Worm (Caenorhabditis elegans): ENCODE data around the gene B0244.17.

B0244.17 gene

ce11 chrIII:5757492-5758045, 24.5 kb downstream of the B0244.17 start:
- TF ChIP-seq nhr-84 (tag; optimal IDR thresholded peaks at IDR 0.05) (no peak), nhr-77 (tag; optimal IDR thresholded peaks at IDR 0.05) (no peak), lin-14 (GFP tag; optimal IDR thresholded peaks at IDR 0.05) (peak; percentile 69), hpl-2 (GFP tag; optimal IDR thresholded peaks at IDR 0.05) (no peak), efl-1 (optimal IDR thresholded peaks at IDR 0.05) (no peak), efl-1 (GFP tag; optimal IDR thresholded peaks at IDR 0.05 in 1 of 2) (no peak), lsy-2 (tag; optimal IDR thresholded peaks at IDR 0.05) (peak in 1 of 2 experiments; percentile 21), fkh-4 (tag; optimal IDR thresholded peaks at IDR 0.05; ENCODE audit: borderline replicate concordance) (no peak), aha-1 (tag; optimal IDR thresholded peaks at IDR 0.05) (no peak), xbp-1 (tag; optimal IDR thresholded peaks at IDR 0.05) (no peak), ceh-8 (GFP tag; optimal IDR thresholded peaks at IDR 0.05) (no peak), sox-4 (tag; optimal IDR thresholded peaks at IDR 0.05) (peak; percentile 6), fkh-10 (GFP tag; optimal IDR thresholded peaks at IDR 0.05) (peak; percentile 49), blmp-1 (tag; optimal IDR thresholded peaks at IDR 0.05) (no peak), unc-86 (tag; optimal IDR thresholded peaks at IDR 0.05) (peak; percentile 74), fkh-8 (tag; optimal IDR thresholded peaks at IDR 0.05) (peak; percentile 66), nhr-47 (tag; optimal IDR thresholded peaks at IDR 0.05) (peak; percentile 2), nhr-71 (tag; optimal IDR thresholded peaks at IDR 0.05) (peak; percentile 45), dsc-1 (tag; optimal IDR thresholded peaks at IDR 0.05) (no peak), C04F5.9 (tag; optimal IDR thresholded peaks at IDR 0.05) (no peak), elt-2 (tag; optimal IDR thresholded peaks at IDR 0.05) (no peak), pag-3 (tag; optimal IDR thresholded peaks at IDR 0.05; ENCODE audit: borderline replicate concordance, insufficient read depth) (no peak), aly-2 (tag; optimal IDR thresholded peaks at IDR 0.05) (no peak), mef-2 (tag; optimal IDR thresholded peaks at IDR 0.05) (peak; percentile 21), lin-13 (GFP tag; optimal IDR thresholded peaks at IDR 0.05) (no peak), elt-3 (tag; optimal IDR thresholded peaks at IDR 0.05) (no peak)

- TF ChIP-seq swsn-7 (tag; optimal IDR thresholded peaks at IDR 0.05) (peak; percentile 77), zip-4 (GFP tag; optimal IDR thresholded peaks at IDR 0.05) (no peak), ceh-8 (GFP tag; optimal IDR thresholded peaks at IDR 0.05) (no peak), elt-3 (tag; optimal IDR thresholded peaks at IDR 0.05) (no peak), blmp-1 (tag; optimal IDR thresholded peaks at IDR 0.05) (no peak), pax-3 (tag; optimal IDR thresholded peaks at IDR 0.05) (peak; percentile 63), efl-1 (optimal IDR thresholded peaks at IDR 0.05) (peak; percentile 23 to 33), efl-1 (GFP tag; optimal IDR thresholded peaks at IDR 0.05 in 1 of 2) (peak in 1 of 2 experiments; percentile 19), lin-13 (GFP tag; optimal IDR thresholded peaks at IDR 0.05) (peak; percentile 42), pag-3 (tag; optimal IDR thresholded peaks at IDR 0.05; ENCODE audit: borderline replicate concordance, insufficient read depth) (no peak), nhr-19 (GFP tag; conservative IDR thresholded peaks at IDR 0.05) (peak; percentile 25; the same call in 1 of the 2 replicates), nhr-84 (tag; optimal IDR thresholded peaks at IDR 0.05) (no peak), xbp-1 (tag; optimal IDR thresholded peaks at IDR 0.05) (peak; percentile 60), fkh-4 (tag; optimal IDR thresholded peaks at IDR 0.05; ENCODE audit: borderline replicate concordance) (no peak), tlp-1 (tag; optimal IDR thresholded peaks at IDR 0.05) (no peak), skn-1 (tag; optimal IDR thresholded peaks at IDR 0.05) (no peak), sup-37 (GFP tag; optimal IDR thresholded peaks at IDR 0.05) (no peak), mdl-1 (tag; optimal IDR thresholded peaks at IDR 0.05) (no peak), C34B4.2 (tag; optimal IDR thresholded peaks at IDR 0.05) (no peak), unc-130 (tag; optimal IDR thresholded peaks at IDR 0.05) (no peak), fkh-10 (GFP tag; optimal IDR thresholded peaks at IDR 0.05) (peak; percentile 74), elt-2 (tag; optimal IDR thresholded peaks at IDR 0.05) (no peak), C16A3.4 (tag; optimal IDR thresholded peaks at IDR 0.05) (peak; percentile 10), lsy-2 (tag; optimal IDR thresholded peaks at IDR 0.05) (peak; percentile 51 to 71), fos-1 (tag; optimal IDR thresholded peaks at IDR 0.05) (peak; percentile 57), fkh-8 (tag; optimal IDR thresholded peaks at IDR 0.05) (peak; percentile 97), ama-1 (optimal IDR thresholded peaks at IDR 0.05) (no peak), nhr-85 (tag) (no peak), pqm-1 (tag; optimal IDR thresholded peaks at IDR 0.05) (no peak), ztf-11 (tag; optimal IDR thresholded peaks at IDR 0.05) (peak in 1 of 2 experiments; percentile 19), dpl-1 (GFP tag; optimal IDR thresholded peaks at IDR 0.05) (peak in 1 of 3 experiments; percentile 35), jun-1 (tag; optimal IDR thresholded peaks at IDR 0.05) (no peak), aha-1 (tag; optimal IDR thresholded peaks at IDR 0.05) (no peak), tbx-2 (tag; optimal IDR thresholded peaks at IDR 0.05) (peak; percentile 49), ceh-90 (tag; optimal IDR thresholded peaks at IDR 0.05) (no peak), vab-15 (tag; optimal IDR thresholded peaks at IDR 0.05) (no peak), nhr-77 (tag; optimal IDR thresholded peaks at IDR 0.05) (no peak), nhr-20 (tag; optimal IDR thresholded peaks at IDR 0.05) (peak; percentile 37)
Measured at ce11 chrIII:5758519-5759099, 25.6 kb downstream of the B0244.17 start.
